Comparison of ENCODE assay signal across 1 fruit fly cellular context in the genomic region with DNA sequence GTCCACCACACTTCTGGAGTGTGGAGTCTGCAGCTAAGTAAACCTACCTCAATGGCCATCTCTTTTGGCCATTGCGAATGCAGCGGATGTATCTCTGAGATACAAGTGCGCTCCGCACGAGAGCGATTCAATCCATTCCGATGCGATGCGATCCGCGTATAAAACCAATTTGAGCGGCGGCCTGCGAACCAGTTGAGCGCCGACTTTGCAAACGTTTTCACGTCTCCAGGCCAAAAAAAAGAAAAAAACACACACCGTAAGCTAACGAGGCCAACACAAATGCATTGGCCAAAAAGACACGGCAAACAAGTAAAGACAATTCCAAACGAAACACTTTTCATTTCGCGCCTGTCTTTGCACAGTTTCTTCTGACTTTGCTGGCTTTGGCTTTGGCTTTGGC.
A peak's percentile ranks its signal among the peaks of the same experiment; 100 is the strongest.
TF ChIP-seq lines count a peak whose summit lies in the region.

A gene (plus strand): TSS at position 189 of the 400 bp plus-strand sequence.

TF ChIP-seq in whole organism, embryonic, 481 proteins besides CTCF, POLR2A, EP300 and RAD21 (continued from another document):
- TF ChIP-seq Hr3 (GFP tag; optimal IDR thresholded peaks at IDR 0.05; lab: Kevin White, UChicago) (no peak), fu2 (GFP tag; optimal IDR thresholded peaks at IDR 0.05; lab: Kevin White, UChicago) (no peak), Drgx (GFP tag; IDR thresholded peaks at IDR 0.05; lab: Robert Waterston, UW) (peak; percentile 36; the same call in 1 of the 2 replicates), Oaz (GFP tag; IDR thresholded peaks at IDR 0.05; lab: Robert Waterston, UW) (no peak), HLH4C (GFP tag; IDR thresholded peaks at IDR 0.05; lab: Robert Waterston, UW; ENCODE audit: partially characterized antibody) (no peak), CG15011 (GFP tag; optimal IDR thresholded peaks at IDR 0.05; lab: Kevin White, UChicago) (no peak), HLH54F (GFP tag; optimal IDR thresholded peaks at IDR 0.05; lab: Kevin White, UChicago) (no peak), CG10462 (GFP tag; optimal IDR thresholded peaks at IDR 0.05; lab: Kevin White, UChicago) (no peak), CG42726 (GFP tag; IDR thresholded peaks at IDR 0.05; lab: Robert Waterston, UW; ENCODE audit: partially characterized antibody) (no peak), CG8944 (GFP tag; optimal IDR thresholded peaks at IDR 0.05; lab: Kevin White, UChicago) (no peak)
